Worm (Caenorhabditis elegans): Measurements from ENCODE around the gene R10E4.1.

R10E4.1 gene

DNA sequence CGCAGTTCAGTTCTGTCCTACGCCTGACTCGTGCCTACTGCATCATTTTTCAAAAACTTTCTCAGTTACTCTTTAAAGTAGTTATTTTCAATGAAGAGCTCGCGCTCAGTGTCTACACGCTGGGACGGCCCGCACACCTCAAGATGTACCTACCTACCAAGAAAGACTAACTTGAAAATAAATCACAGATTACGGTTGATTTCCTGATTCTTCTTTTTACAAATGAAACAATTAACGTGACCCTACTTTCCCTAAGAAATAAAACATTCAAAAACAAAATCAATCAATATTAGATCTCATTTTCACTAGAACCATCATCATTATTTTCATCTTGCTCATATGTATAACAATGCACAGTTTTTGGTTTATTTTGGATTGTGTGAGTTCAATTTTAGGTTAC, 51.9 kb downstream of the R10E4.1 start, which contains the start of gene H38K22.7:
Gene H38K22.7, plus strand, starts transcription at position 301 of the 400 bp plus-strand sequence.
- no peak for TF ChIP-seq M03D4.4 (tag; optimal IDR thresholded peaks at IDR 0.05)
- no peak for TF ChIP-seq bed-3 (GFP tag; optimal IDR thresholded peaks at IDR 0.05)
- TF ChIP-seq cnd-1 (tag; optimal IDR thresholded peaks at IDR 0.05): no peak
- no peak for TF ChIP-seq ceh-43 (GFP tag; optimal IDR thresholded peaks at IDR 0.05)
- no peak for TF ChIP-seq nhr-76 (tag; optimal IDR thresholded peaks at IDR 0.05)
- no peak for TF ChIP-seq nhr-28 (tag; optimal IDR thresholded peaks at IDR 0.05)
- TF ChIP-seq blmp-1 (tag; optimal IDR thresholded peaks at IDR 0.05): no peak
- no peak for TF ChIP-seq ztf-11 (tag; optimal IDR thresholded peaks at IDR 0.05)
- no peak for TF ChIP-seq drap-1 (GFP tag; optimal IDR thresholded peaks at IDR 0.05)
- no peak for TF ChIP-seq lin-32 (GFP tag; optimal IDR thresholded peaks at IDR 0.05)
- no peak for TF ChIP-seq unc-120 (tag; optimal IDR thresholded peaks at IDR 0.05; ENCODE audit: poor library complexity, severe bottlenecking)
- TF ChIP-seq hlh-1 (tag; optimal IDR thresholded peaks at IDR 0.05): no peak
- TF ChIP-seq mep-1 (tag; optimal IDR thresholded peaks at IDR 0.05): no peak
- TF ChIP-seq sem-2 (GFP tag; optimal IDR thresholded peaks at IDR 0.05): no peak
- no peak for TF ChIP-seq snpc-4 (tag; optimal IDR thresholded peaks at IDR 0.05)
- no peak for TF ChIP-seq unc-62 (GFP tag; optimal IDR thresholded peaks at IDR 0.05)
- TF ChIP-seq mls-2 (tag; optimal IDR thresholded peaks at IDR 0.05): no peak

All from whole organism, mixed stage, embryonic.